Fruit fly (Drosophila melanogaster) whole organism, embryonic: ENCODE data around the gene CG31627.
A peak's percentile ranks its signal among the peaks of the same experiment; 100 is the strongest.

Source experiments
- B-H2 ChIP-seq: fragments of 200-800 bp; sonication (Bioruptor generic); optimal IDR thresholded peaks from 2 replicates; lab custom pipeline; 2018; ENCODE audit warnings: missing biosample characterization, mild to moderate bottlenecking, missing genetic modification characterization
- CG10543 ChIP-seq: fragments of 200-800 bp; sonication (Bioruptor generic); optimal IDR thresholded peaks from 3 replicates; lab custom pipeline; 2017; ENCODE audit warnings: missing biosample characterization, mild to moderate bottlenecking, missing genetic modification characterization, moderate library complexity
- CG10565 ChIP-seq: fragments of 200-800 bp; sonication (Bioruptor generic); optimal IDR thresholded peaks from 3 replicates; lab custom pipeline; 2016; ENCODE audit warnings: missing biosample characterization, mild to moderate bottlenecking, missing genetic modification characterization
- CG11695 ChIP-seq: fragments of 200-800 bp; sonication (Bioruptor generic); IDR thresholded peaks from 3 replicates; pipeline ENCODE4 v1.3.6; 2022; ENCODE audit warnings: missing biosample characterization, missing genetic modification characterization
- CG12155 ChIP-seq: fragments of 200-800 bp; sonication (Bioruptor generic); optimal IDR thresholded peaks from 3 replicates; lab custom pipeline; 2016; ENCODE audit warnings: missing biosample characterization, missing genetic modification characterization
- CG14860 ChIP-seq: fragments of 200-800 bp; sonication (Bioruptor generic); IDR thresholded peaks from 3 replicates; pipeline ENCODE4 v1.3.6; 2022; ENCODE audit warnings: missing biosample characterization, missing genetic modification characterization; ENCODE audit not compliant: partially characterized antibody
- CG15269 ChIP-seq: fragments of 200-800 bp; sonication (Bioruptor generic); optimal IDR thresholded peaks from 2 replicates; lab custom pipeline; 2018; ENCODE audit warnings: missing biosample characterization, mild to moderate bottlenecking, missing genetic modification characterization, moderate library complexity
- CG1603 ChIP-seq: fragments of 200-800 bp; sonication (Bioruptor generic); optimal IDR thresholded peaks from 2 replicates; lab custom pipeline; 2019; ENCODE audit warnings: missing biosample characterization, mild to moderate bottlenecking, missing genetic modification characterization, moderate library complexity
- CG17361 ChIP-seq: fragments of 200-800 bp; sonication (Bioruptor generic); IDR thresholded peaks from 3 replicates; pipeline ENCODE4 v1.3.6; 2022; ENCODE audit warnings: missing biosample characterization, missing genetic modification characterization
- CG17802 ChIP-seq: fragments of 200-800 bp; sonication (Bioruptor generic); optimal IDR thresholded peaks from 2 replicates; lab custom pipeline; 2018; ENCODE audit warnings: missing biosample characterization, mild to moderate bottlenecking, missing genetic modification characterization, moderate library complexity
- CG18011 ChIP-seq: fragments of 200-800 bp; sonication (Bioruptor generic); optimal IDR thresholded peaks from 2 replicates; lab custom pipeline; 2017; ENCODE audit warnings: missing biosample characterization, missing genetic modification characterization, mild to moderate bottlenecking, moderate library complexity, missing genotype
- CG18764 ChIP-seq: fragments of 200-800 bp; sonication (Bioruptor generic); optimal IDR thresholded peaks from 3 replicates; lab custom pipeline; 2016; ENCODE audit warnings: missing biosample characterization, missing genetic modification characterization
- CG2199 ChIP-seq: fragments of 200-800 bp; sonication (Bioruptor generic); IDR thresholded peaks from 3 replicates; pipeline ENCODE4 v1.3.6; 2022; ENCODE audit warnings: missing biosample characterization, missing genetic modification characterization
- CG2202 ChIP-seq: fragments of 200-800 bp; sonication (Bioruptor generic); optimal IDR thresholded peaks from 2 replicates; lab custom pipeline; 2018; ENCODE audit warnings: missing biosample characterization, mild to moderate bottlenecking, missing genetic modification characterization
- CG34224 ChIP-seq: fragments of 200-800 bp; sonication (Bioruptor generic); IDR thresholded peaks from 3 replicates; pipeline ENCODE4 v1.3.6; 2022; ENCODE audit warnings: missing biosample characterization, missing genetic modification characterization; ENCODE audit not compliant: partially characterized antibody
- CG3838 ChIP-seq: fragments of 200-800 bp; sonication (Bioruptor generic); optimal IDR thresholded peaks from 3 replicates; lab custom pipeline; 2016; ENCODE audit warnings: missing biosample characterization, missing genetic modification characterization
- CG7928 ChIP-seq: fragments of 200-800 bp; sonication (Bioruptor generic); optimal IDR thresholded peaks from 2 replicates; lab custom pipeline; 2017; ENCODE audit warnings: missing biosample characterization, mild to moderate bottlenecking, missing genetic modification characterization
- CG7987 ChIP-seq: fragments of 200-800 bp; sonication (Bioruptor generic); optimal IDR thresholded peaks from 2 replicates; lab custom pipeline; 2018; ENCODE audit warnings: missing biosample characterization, mild to moderate bottlenecking, missing genetic modification characterization, moderate library complexity
- CG9215 ChIP-seq: fragments of 200-800 bp; sonication (Bioruptor generic); IDR thresholded peaks from 2 replicates; pipeline ENCODE4 v1.3.6; 2022; ENCODE audit warnings: missing biosample characterization, missing genetic modification characterization
- CG9932 ChIP-seq: fragments of 200-800 bp; sonication (Bioruptor generic); IDR thresholded peaks from 2 replicates; pipeline ENCODE4 v1.3.6; 2022; ENCODE audit warnings: missing biosample characterization, missing genetic modification characterization
- CoRest ChIP-seq: fragments of 200-800 bp; sonication (Bioruptor generic); optimal IDR thresholded peaks from 3 replicates; lab custom pipeline; 2018; ENCODE audit warnings: missing biosample characterization, mild to moderate bottlenecking, missing genetic modification characterization, moderate library complexity
- Fer2 ChIP-seq: fragments of 200-800 bp; sonication (Bioruptor generic); optimal IDR thresholded peaks from 2 replicates; lab custom pipeline; 2018; ENCODE audit warnings: missing biosample characterization, mild to moderate bottlenecking, missing genetic modification characterization, moderate library complexity
- Fer3 ChIP-seq: fragments of 200-800 bp; sonication (Bioruptor generic); optimal IDR thresholded peaks from 2 replicates; lab custom pipeline; 2018; ENCODE audit warnings: missing biosample characterization, mild to moderate bottlenecking, missing genetic modification characterization, moderate library complexity
- H15 ChIP-seq: fragments of 200-800 bp; sonication (Bioruptor generic); IDR thresholded peaks from 3 replicates; pipeline ENCODE4 v1.3.6; 2022; ENCODE audit warnings: missing biosample characterization, missing genetic modification characterization
- Hand ChIP-seq: fragments of 200-800 bp; sonication (Bioruptor generic); optimal IDR thresholded peaks from 2 replicates; lab custom pipeline; 2017; ENCODE audit warnings: mild to moderate bottlenecking, missing biosample characterization, missing genetic modification reagents, missing genetic modification characterization
- Hr39 ChIP-seq: fragments of >200 bp; optimal IDR thresholded peaks from 2 replicates; lab custom pipeline; 2017
- Hr78 ChIP-seq, 2 experiments: fragments of 200-800 bp in 1 of 2; fragments of >200 bp in 1 of 2; sonication (Bioruptor generic) in 1 of 2; optimal IDR thresholded peaks; 2 replicates each; lab custom pipeline; 2017 to 2019; ENCODE audit warnings: missing biosample characterization in 2 of 2, missing genetic modification characterization in 2 of 2, mild to moderate bottlenecking in 1 of 2, moderate library complexity in 1 of 2
- Kr ChIP-seq: fragments of 200-800 bp; sonication (Bioruptor generic); optimal IDR thresholded peaks from 2 replicates; lab custom pipeline; 2017; ENCODE audit warnings: missing biosample characterization, mild to moderate bottlenecking, missing genetic modification characterization
- MTF-1 ChIP-seq: fragments of 200-800 bp; sonication (Bioruptor generic); optimal IDR thresholded peaks from 2 replicates; lab custom pipeline; 2018; ENCODE audit warnings: missing biosample characterization, mild to moderate bottlenecking, missing genetic modification characterization, borderline replicate concordance
- NFAT ChIP-seq: fragments of 200-800 bp; sonication (Bioruptor generic); IDR thresholded peaks from 2 replicates; pipeline ENCODE4 v1.3.6; 2022; ENCODE audit warnings: missing biosample characterization, missing genetic modification characterization
- Neu2 ChIP-seq: fragments of 200-800 bp; sonication (Bioruptor generic); optimal IDR thresholded peaks from 3 replicates; lab custom pipeline; 2016; ENCODE audit warnings: missing biosample characterization, missing genetic modification characterization, borderline replicate concordance
- Nf-YC ChIP-seq: fragments of 200-800 bp; optimal IDR thresholded peaks from 3 replicates; lab custom pipeline; 2019; ENCODE audit warnings: missing biosample characterization, mild to moderate bottlenecking, missing genetic modification characterization, moderate library complexity
- Ravus ChIP-seq: fragments of 200-800 bp; sonication (Bioruptor generic); IDR thresholded peaks from 2 replicates; pipeline ENCODE4 v1.3.6; 2022; ENCODE audit warnings: missing biosample characterization, missing genetic modification characterization
- Side ChIP-seq: fragments of 200-800 bp; sonication (Bioruptor generic); optimal IDR thresholded peaks from 2 replicates; lab custom pipeline; 2016; ENCODE audit warnings: missing biosample characterization, missing genetic modification characterization
- ci ChIP-seq: fragments of 200-800 bp; sonication (Bioruptor generic); IDR thresholded peaks from 3 replicates; pipeline ENCODE4 v1.3.6; 2022; ENCODE audit warnings: missing biosample characterization, missing genetic modification characterization
- crol ChIP-seq: fragments of 200-800 bp; sonication (Bioruptor generic); IDR thresholded peaks from 2 replicates; pipeline ENCODE4 v1.3.6; 2022; ENCODE audit warnings: missing biosample characterization, missing genetic modification characterization
- en ChIP-seq: fragments of 200-800 bp; sonication (Bioruptor generic); optimal IDR thresholded peaks from 2 replicates; lab custom pipeline; 2016; ENCODE audit warnings: missing biosample characterization, missing genetic modification characterization
- ewg ChIP-seq: fragments of 200-800 bp; sonication (Bioruptor generic); optimal IDR thresholded peaks from 3 replicates; lab custom pipeline; 2017; ENCODE audit warnings: mild to moderate bottlenecking, missing biosample characterization, missing genetic modification reagents, missing genetic modification characterization
- fd96Cb ChIP-seq: fragments of 200-800 bp; sonication (Bioruptor generic); optimal IDR thresholded peaks from 2 replicates; lab custom pipeline; 2018; ENCODE audit warnings: missing biosample characterization, mild to moderate bottlenecking, missing genetic modification characterization, moderate library complexity
- gfzf ChIP-seq: fragments of 200-800 bp; sonication (Bioruptor generic); optimal IDR thresholded peaks from 2 replicates; lab custom pipeline; 2016; ENCODE audit warnings: missing biosample characterization, mild to moderate bottlenecking, missing genetic modification characterization, moderate library complexity
- ind ChIP-seq: fragments of 200-800 bp; sonication (Bioruptor generic); optimal IDR thresholded peaks from 3 replicates; lab custom pipeline; 2016; ENCODE audit warnings: missing biosample characterization, missing genetic modification characterization
- lov ChIP-seq, 2 experiments: fragments of 200-800 bp in 1 of 2; fragments of >200 bp in 1 of 2; sonication (Bioruptor generic) in 1 of 2; IDR thresholded peaks in 1 of 2; optimal IDR thresholded peaks in 1 of 2; 2 replicates in 1 of 2; 3 replicates in 1 of 2; pipeline versions ENCODE4 v1.3.6 to Lab custom; 2017 to 2022; ENCODE audit warnings: missing biosample characterization in 1 of 2, missing genetic modification characterization in 1 of 2
- maf-S ChIP-seq: fragments of 200-800 bp; sonication (Bioruptor generic); optimal IDR thresholded peaks from 2 replicates; lab custom pipeline; 2016; ENCODE audit warnings: missing biosample characterization, missing genetic modification characterization
- pb ChIP-seq: fragments of 200-800 bp; sonication (Bioruptor generic); optimal IDR thresholded peaks from 3 replicates; lab custom pipeline; 2016; ENCODE audit warnings: missing biosample characterization, missing genetic modification characterization
- salm ChIP-seq: fragments of 200-800 bp; sonication (Bioruptor generic); optimal IDR thresholded peaks from 2 replicates; lab custom pipeline; 2018; ENCODE audit warnings: missing biosample characterization, mild to moderate bottlenecking, missing genetic modification characterization
- sr ChIP-seq: fragments of 200-800 bp; sonication (Bioruptor generic); IDR thresholded peaks from 3 replicates; pipeline ENCODE4 v1.3.6; 2022; ENCODE audit warnings: missing biosample characterization, missing genetic modification characterization
- tna ChIP-seq: fragments of 200-800 bp; sonication (Bioruptor generic); IDR thresholded peaks from 2 replicates; pipeline ENCODE4 v1.3.6; 2022; ENCODE audit warnings: missing biosample characterization, missing genetic modification characterization; ENCODE audit not compliant: partially characterized antibody
- usp ChIP-seq: fragments of >200 bp; optimal IDR thresholded peaks from 2 replicates; lab custom pipeline; 2017; ENCODE audit warnings: missing biosample characterization, missing genetic modification characterization

The CG31627 gene

dm6 chr2L:21156156-21157040 is 16.6 kb upstream of the CG31627 start, which contains the start of the genes Mpp6 and E2f2 (continued):
- TF ChIP-seq CoRest (tag; lab: Kevin White, UChicago) (peak; percentile 22), CG15269 (tag; lab: Kevin White, UChicago) (no peak), CG10565 (GFP tag; lab: Kevin White, UChicago) (no peak), Hr78 (GFP tag; optimal IDR thresholded peaks at IDR 0.05; lab: Kevin White, UChicago) (no peak), CG14860 (GFP tag; lab: Robert Waterston, UW) (0 out of 3 replicates have a peak, but pooled peaks have one; percentile 50), B-H2 (GFP tag; lab: Kevin White, UChicago) (peak; percentile 61), tna (GFP tag; lab: Robert Waterston, UW) (peak; percentile 66), salm (tag; lab: Kevin White, UChicago) (no peak), maf-S (GFP tag; lab: Kevin White, UChicago) (no peak), CG9215 (GFP tag; lab: Robert Waterston, UW) (no peak), CG11695 (GFP tag; lab: Robert Waterston, UW) (no peak), lov (optimal IDR thresholded peaks at IDR 0.05; lab: Kevin White, UChicago) (no peak), lov (GFP tag; IDR thresholded peaks at IDR 0.05; lab: Robert Waterston, UW) (no peak), CG3838 (no peak), Hr39 (lab: Kevin White, UChicago) (no peak), ci (GFP tag; lab: Robert Waterston, UW) (0 out of 3 replicates have a peak, but pooled peaks have one; percentile 12), crol (no peak), CG17361 (GFP tag; lab: Robert Waterston, UW) (peak; percentile 50; the same call in 2 of the 3 replicates), ewg (peak; percentile 93), CG9932 (GFP tag; lab: Robert Waterston, UW) (peak; percentile 91), Neu2 (GFP tag; lab: Kevin White, UChicago) (no peak), CG18011 (GFP tag; lab: Kevin White, UChicago) (no peak), CG12155 (GFP tag; lab: Kevin White, UChicago) (peak; percentile 5), Fer3 (tag; lab: Kevin White, UChicago) (no peak), en (GFP tag; lab: Kevin White, UChicago) (no peak), fd96Cb (no peak), sr (GFP tag; lab: Robert Waterston, UW) (no peak), CG2199 (GFP tag; lab: Robert Waterston, UW) (no peak), Side (GFP tag; lab: Kevin White, UChicago) (no peak), Kr (GFP tag; lab: Kevin White, UChicago) (no peak), H15 (GFP tag; lab: Robert Waterston, UW) (peak; percentile 59; the same call in 2 of the 3 replicates), Nf-YC (tag; lab: Kevin White, UChicago) (no peak), CG7928 (GFP tag; lab: Kevin White, UChicago) (no peak), pb (GFP tag; lab: Kevin White, UChicago) (no peak), ind (GFP tag; lab: Kevin White, UChicago) (peak; percentile 2), gfzf (no peak), Hand (GFP tag; lab: Kevin White, UChicago) (no peak), CG34224 (GFP tag; lab: Robert Waterston, UW) (peak; percentile 68), CG1603 (peak; percentile 60), Fer2 (tag; lab: Kevin White, UChicago) (no peak), CG17802 (tag; lab: Kevin White, UChicago) (no peak), Ravus (no peak), MTF-1 (no peak), CG10543 (GFP tag; lab: Kevin White, UChicago) (no peak), usp (no peak), CG7987 (GFP tag; lab: Kevin White, UChicago) (peak; percentile 28), CG18764 (GFP tag; lab: Kevin White, UChicago) (no peak), CG2202 (tag; lab: Kevin White, UChicago) (no peak), NFAT (GFP tag; lab: Robert Waterston, UW) (peak; percentile 81)
